Worm (Caenorhabditis elegans) whole organism, L3 larva: ENCODE measurements around the gene sra-10.
A peak's percentile ranks its signal among the peaks of the same experiment; 100 is the strongest.

Experiments used
- R02D3.7 ChIP-seq: fragments of 150-350 bp; optimal IDR thresholded peaks from 2 replicates; lab custom pipeline; 2014; ENCODE audit warnings: missing biosample characterization, missing genetic modification characterization
- ZK546.5 ChIP-seq: sonication (generic microtip); optimal IDR thresholded peaks from 2 replicates; lab custom pipeline; 2017; ENCODE audit warnings: missing biosample characterization, missing genetic modification characterization
- aly-2 ChIP-seq: fragments of 150-350 bp; optimal IDR thresholded peaks from 2 replicates; lab custom pipeline; 2014; ENCODE audit warnings: missing biosample characterization, missing genetic modification characterization
- ama-1 ChIP-seq: fragments of 150-350 bp; optimal IDR thresholded peaks from 2 replicates; lab custom pipeline; 2018
- ceh-16 ChIP-seq: sonication (generic microtip); optimal IDR thresholded peaks from 2 replicates; lab custom pipeline; 2017; ENCODE audit warnings: missing biosample characterization, missing genetic modification characterization
- ceh-28 ChIP-seq: fragments of 150-350 bp; optimal IDR thresholded peaks from 2 replicates; lab custom pipeline; 2014; ENCODE audit warnings: missing biosample characterization, missing genetic modification reagents, missing genetic modification characterization
- ceh-82 ChIP-seq: fragments of 150-350 bp; optimal IDR thresholded peaks from 2 replicates; lab custom pipeline; 2014; ENCODE audit warnings: missing biosample characterization, missing genetic modification characterization
- daf-12 ChIP-seq: fragments of 150-350 bp; optimal IDR thresholded peaks from 2 replicates; lab custom pipeline; 2014; ENCODE audit warnings: missing biosample characterization, missing genetic modification reagents, missing genetic modification characterization
- egl-5 ChIP-seq: fragments of 150-350 bp; optimal IDR thresholded peaks from 2 replicates; lab custom pipeline; 2017; ENCODE audit warnings: missing biosample characterization, missing genetic modification reagents, missing genetic modification characterization, inconsistent platforms
- elt-1 ChIP-seq: fragments of 150-350 bp; optimal IDR thresholded peaks from 2 replicates; lab custom pipeline; 2014; ENCODE audit warnings: missing biosample characterization, missing genetic modification characterization
- elt-2 ChIP-seq: sonication (generic microtip); optimal IDR thresholded peaks from 2 replicates; lab custom pipeline; 2016; ENCODE audit warnings: missing genetic modification reagents, mild to moderate bottlenecking, missing genetic modification characterization, missing compliant biosample characterization
- elt-3 ChIP-seq, 3 experiments: fragments of 150-350 bp in 1 of 3; sonication (generic microtip) in 2 of 3; optimal IDR thresholded peaks; 2 replicates in 2 of 3; 4 replicates in 1 of 3; lab custom pipeline; 2014 to 2017; ENCODE audit warnings: missing biosample characterization in 3 of 3, missing genetic modification characterization in 3 of 3
- eor-1 ChIP-seq, 2 experiments: fragments of 150-350 bp; optimal IDR thresholded peaks; 2 replicates each; lab custom pipeline; 2014 to 2018; ENCODE audit warnings: missing biosample characterization in 2 of 2, missing genetic modification characterization in 2 of 2
- fkh-10 ChIP-seq: sonication (generic microtip); optimal IDR thresholded peaks from 2 replicates; lab custom pipeline; 2017; ENCODE audit warnings: missing biosample characterization, missing genetic modification reagents, missing genetic modification characterization
- fkh-2 ChIP-seq: fragments of 150-350 bp; optimal IDR thresholded peaks from 2 replicates; lab custom pipeline; 2014; ENCODE audit warnings: missing biosample characterization, missing genetic modification reagents, missing genetic modification characterization
- fos-1 ChIP-seq: fragments of 150-350 bp; optimal IDR thresholded peaks from 2 replicates; lab custom pipeline; 2014; ENCODE audit warnings: missing biosample characterization, missing genetic modification characterization
- hmg-11 ChIP-seq: sonication (generic microtip); optimal IDR thresholded peaks from 2 replicates; lab custom pipeline; 2016; ENCODE audit warnings: missing genetic modification characterization, missing compliant biosample characterization
- jun-1 ChIP-seq: fragments of 150-350 bp; optimal IDR thresholded peaks from 2 replicates; lab custom pipeline; 2014; ENCODE audit warnings: missing biosample characterization, missing genetic modification reagents, missing genetic modification characterization
- lin-39 ChIP-seq: fragments of 150-350 bp; optimal IDR thresholded peaks from 2 replicates; lab custom pipeline; 2018; ENCODE audit warnings: missing biosample characterization, missing genetic modification reagents, missing genetic modification characterization
- lsy-12 ChIP-seq: sonication (generic microtip); optimal IDR thresholded peaks from 2 replicates; lab custom pipeline; 2016; ENCODE audit warnings: mild to moderate bottlenecking, missing genetic modification characterization, missing compliant biosample characterization
- mdl-1 ChIP-seq: fragments of 150-350 bp; optimal IDR thresholded peaks from 2 replicates; lab custom pipeline; 2014; ENCODE audit warnings: missing biosample characterization, missing genetic modification characterization
- mml-1 ChIP-seq: fragments of 150-350 bp; sonication (generic microtip); optimal IDR thresholded peaks from 3 replicates; lab custom pipeline; 2014; ENCODE audit warnings: missing biosample characterization, missing genetic modification characterization
- nfya-1 ChIP-seq: sonication (generic microtip); optimal IDR thresholded peaks from 2 replicates; lab custom pipeline; 2017; ENCODE audit warnings: missing genetic modification characterization, mild to moderate bottlenecking, missing compliant biosample characterization, antibody characterized with exemption, moderate library complexity; ENCODE audit not compliant: insufficient read depth
- nhr-11 ChIP-seq: fragments of 150-350 bp; optimal IDR thresholded peaks from 2 replicates; lab custom pipeline; 2014; ENCODE audit warnings: missing biosample characterization, missing genetic modification characterization
- nhr-12 ChIP-seq: fragments of 150-350 bp; optimal IDR thresholded peaks from 2 replicates; lab custom pipeline; 2014; ENCODE audit warnings: missing biosample characterization, missing genetic modification characterization
- nhr-23 ChIP-seq: fragments of 150-350 bp; optimal IDR thresholded peaks from 2 replicates; lab custom pipeline; 2014; ENCODE audit warnings: missing biosample characterization, missing genetic modification reagents, missing genetic modification characterization
- nhr-25 ChIP-seq: sonication (generic microtip); optimal IDR thresholded peaks from 2 replicates; lab custom pipeline; 2017; ENCODE audit warnings: missing biosample characterization, missing genetic modification characterization
- nhr-28 ChIP-seq: fragments of 150-350 bp; optimal IDR thresholded peaks from 2 replicates; lab custom pipeline; 2014; ENCODE audit warnings: missing biosample characterization, missing genetic modification characterization
- nhr-43 ChIP-seq: sonication (generic microtip); optimal IDR thresholded peaks from 2 replicates; lab custom pipeline; 2016; ENCODE audit warnings: mild to moderate bottlenecking, missing genetic modification characterization, missing compliant biosample characterization; ENCODE audit not compliant: poor library complexity, severe bottlenecking
- nhr-67 ChIP-seq: fragments of 150-350 bp; optimal IDR thresholded peaks from 2 replicates; lab custom pipeline; 2014; ENCODE audit warnings: missing biosample characterization, missing genetic modification characterization
- nhr-76 ChIP-seq: fragments of 150-350 bp; sonication (generic microtip); optimal IDR thresholded peaks from 5 replicates; lab custom pipeline; 2014; ENCODE audit warnings: missing biosample characterization, missing genetic modification characterization
- nhr-77 ChIP-seq: fragments of 150-350 bp; optimal IDR thresholded peaks from 2 replicates; lab custom pipeline; 2014; ENCODE audit warnings: missing biosample characterization, missing genetic modification characterization
- pha-4 ChIP-seq: fragments of 150-350 bp; optimal IDR thresholded peaks from 2 replicates; lab custom pipeline; 2014; ENCODE audit warnings: missing biosample characterization, missing genetic modification reagents, missing genetic modification characterization
- pqm-1 ChIP-seq: fragments of 150-350 bp; optimal IDR thresholded peaks from 2 replicates; lab custom pipeline; 2017; ENCODE audit warnings: missing biosample characterization, missing genetic modification characterization, inconsistent platforms
- sea-2 ChIP-seq: fragments of 150-350 bp; sonication (generic microtip); optimal IDR thresholded peaks from 4 replicates; lab custom pipeline; 2014; ENCODE audit warnings: missing biosample characterization, missing genetic modification reagents, missing genetic modification characterization
- snpc-4 ChIP-seq: fragments of 150-350 bp; optimal IDR thresholded peaks from 2 replicates; lab custom pipeline; 2014; ENCODE audit warnings: missing biosample characterization, missing genetic modification characterization
- tbx-2 ChIP-seq: sonication (generic microtip); optimal IDR thresholded peaks from 2 replicates; lab custom pipeline; 2016; ENCODE audit warnings: mild to moderate bottlenecking, missing genetic modification characterization, missing compliant biosample characterization
- unc-62 ChIP-seq: fragments of 150-350 bp; sonication (generic microtip); optimal IDR thresholded peaks from 4 replicates; lab custom pipeline; 2014; ENCODE audit warnings: missing biosample characterization, missing genetic modification reagents, missing genetic modification characterization
- ztf-11 ChIP-seq: fragments of 150-350 bp; optimal IDR thresholded peaks from 2 replicates; lab custom pipeline; 2014; ENCODE audit warnings: missing biosample characterization, missing genetic modification characterization

Gene sra-10

DNA sequence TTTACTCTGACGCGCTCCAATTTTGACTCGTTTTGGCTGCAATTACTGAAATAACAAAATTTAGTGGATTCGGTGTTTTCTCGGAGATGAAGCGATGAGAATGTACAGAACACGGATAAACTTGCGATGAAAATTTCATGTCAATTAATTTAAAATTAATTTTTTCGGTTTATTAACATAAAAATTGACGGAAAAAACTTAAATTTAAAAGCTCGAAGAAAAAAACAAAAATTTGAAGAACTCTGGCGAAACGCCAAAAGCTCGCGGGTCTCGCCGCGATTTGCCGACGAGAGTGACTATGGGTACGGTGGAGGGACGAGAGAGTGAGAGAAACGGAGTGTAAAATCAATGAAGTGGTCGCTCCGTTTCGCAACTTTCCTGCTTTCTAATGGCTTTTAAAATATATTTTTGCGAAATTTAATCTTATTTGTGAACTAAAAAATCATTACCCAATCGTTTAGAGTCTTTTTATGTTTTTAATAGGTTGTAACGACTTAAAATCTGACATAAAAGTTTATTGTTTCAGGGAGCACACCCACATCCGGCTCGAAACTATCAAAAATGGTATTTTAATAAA lies 26.1 kb downstream of the sra-10 start, which contains the start of the genes gmps-1 and cap-2 (continued):
- TF ChIP-seq fkh-10 (GFP tag; lab: Kevin White, UChicago) (peak; percentile 88), jun-1 (peak; percentile 95), nhr-25 (tag; lab: Kevin White, UChicago) (peak; percentile 93)

DNA sequence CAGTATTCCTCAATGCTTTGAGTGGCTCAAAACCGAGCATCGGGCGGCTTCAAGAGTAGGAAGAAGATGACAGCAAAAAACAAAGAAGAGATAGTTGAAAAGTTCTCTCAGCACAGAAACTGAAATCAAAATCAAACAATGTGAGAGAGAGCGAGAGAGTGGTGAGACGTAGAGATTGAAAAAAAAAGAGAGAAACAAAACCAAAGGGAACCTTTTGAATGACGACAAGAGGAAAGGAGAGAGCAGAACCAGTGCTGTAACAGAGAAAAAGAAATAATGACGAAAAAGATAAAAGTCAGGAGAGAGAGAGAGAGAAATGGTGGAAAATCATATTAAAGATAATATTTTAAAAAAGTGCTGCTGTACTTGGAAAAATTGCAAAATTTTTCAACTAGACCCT lies 27.7 kb downstream of the sra-10 start:
- peak; percentile 55 for TF ChIP-seq elt-2 (tag; lab: Kevin White, UChicago)
- TF ChIP-seq ceh-28 (tag; lab: Kevin White, UChicago): no peak
- TF ChIP-seq pqm-1: peak; percentile 64
- TF ChIP-seq unc-62 (GFP tag; lab: Kevin White, UChicago): no peak
- TF ChIP-seq nfya-1 (tag; lab: Kevin White, UChicago): peak; percentile 43
- TF ChIP-seq ama-1: no peak
- peak; percentile 35 for TF ChIP-seq hmg-11 (tag; lab: Kevin White, UChicago)
- TF ChIP-seq fkh-10 (GFP tag; lab: Kevin White, UChicago): no peak
- peak; percentile 57 for TF ChIP-seq pha-4 (tag; lab: Kevin White, UChicago)

DNA sequence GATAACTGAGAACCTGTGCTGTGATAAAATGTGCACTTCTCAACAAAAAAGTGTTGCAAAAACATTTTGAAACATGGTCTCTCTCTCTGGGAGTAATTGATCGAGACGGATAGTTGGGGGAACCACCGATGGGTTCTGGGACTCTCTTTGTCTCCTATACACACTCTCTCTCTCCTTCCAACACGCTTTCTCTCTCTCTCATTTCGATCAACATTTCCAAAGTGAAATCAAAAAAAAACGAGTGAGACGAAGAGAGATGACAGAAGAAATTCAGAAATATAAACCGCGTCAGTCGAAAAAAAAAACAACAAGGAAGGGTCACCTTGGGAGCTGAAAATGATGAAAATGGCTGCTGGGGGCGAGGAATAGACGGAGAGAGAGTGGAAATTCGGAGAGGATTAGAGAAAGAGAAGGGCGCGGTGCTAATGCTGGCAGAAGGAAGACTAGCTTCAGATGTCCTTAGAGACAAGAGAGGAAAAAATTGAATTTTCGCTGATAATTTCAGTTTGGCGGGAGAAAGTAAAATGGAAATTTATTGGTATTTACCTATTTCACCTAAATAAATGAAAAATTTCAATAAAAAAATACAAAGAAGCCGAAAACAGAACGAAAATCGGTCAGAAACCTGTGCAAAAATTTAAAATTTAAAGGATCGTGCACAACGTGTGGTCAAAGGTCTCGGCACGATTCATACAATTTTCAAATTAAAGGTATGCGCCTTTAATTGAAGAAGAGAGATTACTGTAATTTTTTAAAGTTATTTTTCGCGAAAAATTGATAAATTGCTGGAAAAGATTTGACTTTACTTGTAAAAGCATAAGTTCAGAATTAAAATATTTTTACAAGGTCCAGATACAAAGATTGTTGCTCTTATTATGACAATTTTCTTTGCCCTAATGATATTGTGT lies 31.9 kb downstream of the sra-10 start:
- TF ChIP-seq hmg-11 (tag; lab: Kevin White, UChicago) (peak; percentile 58), egl-5 (tag; lab: Kevin White, UChicago) (no peak), nhr-25 (tag; lab: Kevin White, UChicago) (peak; percentile 55)

DNA sequence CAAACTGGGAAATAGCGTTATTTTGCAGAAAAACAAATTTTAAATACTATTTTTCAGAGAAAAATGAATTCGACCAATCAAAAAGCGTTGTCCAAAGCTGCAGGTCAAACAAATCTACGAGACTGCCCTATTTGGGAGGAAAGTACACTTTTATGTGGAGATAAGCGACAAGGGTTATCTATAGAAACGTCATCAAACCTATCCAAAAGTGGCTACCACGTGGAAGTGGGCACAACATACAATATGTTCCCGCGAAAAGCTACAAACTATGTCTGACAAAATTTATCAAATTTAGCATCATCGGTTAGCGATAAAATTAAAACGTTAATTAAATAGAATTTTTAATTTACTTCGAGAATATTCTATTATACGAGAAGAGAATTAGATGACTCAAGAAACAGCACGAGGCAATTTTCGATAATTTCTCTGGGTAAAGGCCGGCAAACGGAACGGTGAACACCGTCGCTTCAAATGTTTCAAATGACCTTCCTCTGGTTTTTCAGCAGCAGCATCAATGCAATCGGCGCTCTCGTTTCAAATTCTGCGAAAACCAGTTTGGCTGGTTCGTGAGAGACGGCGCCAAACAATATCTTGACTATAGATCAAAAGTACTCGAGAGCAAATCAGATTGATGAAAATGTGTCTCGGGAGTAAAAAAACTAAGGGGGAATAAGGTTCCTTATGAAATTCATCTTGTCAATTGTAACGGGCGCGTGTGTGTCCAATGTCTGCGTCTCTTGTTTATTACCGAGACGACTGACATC lies 33.0 kb downstream of the sra-10 start:
- peak; percentile 32 for TF ChIP-seq nhr-43 (tag; lab: Kevin White, UChicago)
- TF ChIP-seq nfya-1 (tag; lab: Kevin White, UChicago): peak; percentile 3
- TF ChIP-seq elt-3 (tag; optimal IDR thresholded peaks at IDR 0.05; lab: Kevin White, UChicago): no peak
- no peak for TF ChIP-seq nhr-28 (tag; lab: Kevin White, UChicago)
- no peak for TF ChIP-seq ceh-82 (tag; lab: Kevin White, UChicago)
- no peak for TF ChIP-seq fos-1 (tag; lab: Kevin White, UChicago)
- peak; percentile 78 for TF ChIP-seq elt-1 (tag; lab: Kevin White, UChicago)
- TF ChIP-seq tbx-2: no peak
- TF ChIP-seq aly-2 (tag; lab: Kevin White, UChicago): no peak
- TF ChIP-seq nhr-67: no peak
- TF ChIP-seq mdl-1: no peak
- no peak for TF ChIP-seq sea-2
- no peak for TF ChIP-seq nhr-76 (tag; lab: Kevin White, UChicago)
- TF ChIP-seq daf-12 (tag; lab: Kevin White, UChicago): no peak
- no peak for TF ChIP-seq nhr-12 (tag; lab: Kevin White, UChicago)
- TF ChIP-seq snpc-4 (tag; lab: Kevin White, UChicago): no peak
- no peak for TF ChIP-seq mml-1
- TF ChIP-seq ztf-11 (tag; lab: Kevin White, UChicago): no peak
- peak; percentile 85 for TF ChIP-seq elt-2 (tag; lab: Kevin White, UChicago)
- TF ChIP-seq ceh-16 (tag; lab: Kevin White, UChicago): no peak
- TF ChIP-seq nhr-11 (tag; lab: Kevin White, UChicago): no peak
- TF ChIP-seq lin-39: peak; percentile 28
- no peak for TF ChIP-seq fkh-2 (tag; lab: Kevin White, UChicago)
- TF ChIP-seq eor-1 (tag; optimal IDR thresholded peaks at IDR 0.05; lab: Kevin White, UChicago): no peak
- no peak for TF ChIP-seq unc-62 (GFP tag; lab: Kevin White, UChicago)
- no peak for TF ChIP-seq nhr-77 (tag; lab: Kevin White, UChicago)
- peak; percentile 23 for TF ChIP-seq pqm-1
- no peak for TF ChIP-seq R02D3.7 (tag; lab: Kevin White, UChicago)
- TF ChIP-seq nhr-23: peak; percentile 1
- TF ChIP-seq lsy-12 (tag; lab: Kevin White, UChicago): no peak
- no peak for TF ChIP-seq ZK546.5 (tag; lab: Kevin White, UChicago)
- no peak for TF ChIP-seq hmg-11 (tag; lab: Kevin White, UChicago)
- peak; percentile 80 for TF ChIP-seq nhr-25 (tag; lab: Kevin White, UChicago)
- TF ChIP-seq, all 47 proteins: peak for 8
